Fruit fly (Drosophila melanogaster) whole organism, embryonic: Measurements from ENCODE around the gene Zw.

Experiments used
- CG15514 ChIP-seq: fragments of 200-800 bp; sonication (Bioruptor generic); optimal IDR thresholded peaks from 3 replicates; lab custom pipeline; 2017; ENCODE audit warnings: missing biosample characterization, missing genetic modification characterization, mild to moderate bottlenecking, moderate library complexity, missing genetic modification reagents
- CG1647 ChIP-seq: fragments of 200-800 bp; sonication (Bioruptor generic); optimal IDR thresholded peaks from 3 replicates; lab custom pipeline; 2016; ENCODE audit warnings: missing biosample characterization, missing genetic modification characterization
- CG30431 ChIP-seq: fragments of 200-800 bp; sonication (Bioruptor generic); optimal IDR thresholded peaks from 2 replicates; lab custom pipeline; 2017; ENCODE audit warnings: missing biosample characterization, missing genetic modification characterization
- CG3995 ChIP-seq: fragments of 200-800 bp; sonication (Bioruptor generic); optimal IDR thresholded peaks from 3 replicates; lab custom pipeline; 2016; ENCODE audit warnings: missing biosample characterization, missing genetic modification characterization
- CG4424 ChIP-seq: fragments of 200-800 bp; sonication (Bioruptor generic); optimal IDR thresholded peaks from 3 replicates; lab custom pipeline; 2016; ENCODE audit warnings: missing biosample characterization, missing genetic modification characterization
- cato ChIP-seq: fragments of 200-800 bp; sonication (Bioruptor generic); optimal IDR thresholded peaks from 2 replicates; lab custom pipeline; 2016; ENCODE audit warnings: missing biosample characterization, missing genetic modification characterization, borderline replicate concordance
- ems ChIP-seq: fragments of 200-800 bp; sonication (Bioruptor generic); optimal IDR thresholded peaks from 3 replicates; lab custom pipeline; 2016; ENCODE audit warnings: missing biosample characterization, missing genetic modification characterization
- esg ChIP-seq: fragments of 200-800 bp; sonication (Bioruptor generic); conservative IDR thresholded peaks from 2 replicates; pipeline ENCODE4 v1.3.6; 2022; ENCODE audit warnings: missing biosample characterization, missing genetic modification characterization
- luna ChIP-seq: fragments of 200-800 bp; sonication (Bioruptor generic); optimal IDR thresholded peaks from 2 replicates; lab custom pipeline; 2016; ENCODE audit warnings: missing biosample characterization, missing genetic modification characterization
- nom ChIP-seq: fragments of 200-800 bp; sonication (Bioruptor generic); optimal IDR thresholded peaks from 2 replicates; lab custom pipeline; 2017; ENCODE audit warnings: missing biosample characterization, missing genetic modification characterization, mild to moderate bottlenecking, moderate library complexity, missing genetic modification reagents
- tna ChIP-seq: fragments of 200-800 bp; sonication (Bioruptor generic); IDR thresholded peaks from 2 replicates; pipeline ENCODE4 v1.3.6; 2022; ENCODE audit warnings: missing biosample characterization, missing genetic modification characterization; ENCODE audit not compliant: partially characterized antibody
- usp ChIP-seq: fragments of >200 bp; optimal IDR thresholded peaks from 2 replicates; lab custom pipeline; 2017; ENCODE audit warnings: missing biosample characterization, missing genetic modification characterization

DNA sequence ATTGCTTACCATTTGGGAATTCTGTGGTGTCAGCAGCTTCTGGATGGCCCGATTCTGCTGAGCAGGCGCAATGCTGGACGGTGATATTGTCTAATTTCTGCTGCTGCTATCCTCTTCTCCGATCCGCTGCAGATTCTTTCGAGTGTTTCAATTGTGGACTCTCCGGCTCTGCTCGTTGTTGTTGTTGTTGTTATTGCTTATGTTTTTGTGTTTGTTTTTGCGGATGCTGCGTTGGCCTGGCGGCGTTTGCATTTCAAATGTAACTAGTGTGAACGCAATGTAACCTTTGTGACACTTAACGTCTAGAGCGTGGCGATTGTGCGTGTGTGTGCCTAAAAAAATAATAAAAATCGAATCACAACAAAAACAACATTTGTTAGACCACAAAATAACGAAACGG lies 44.9 kb downstream of the Zw start:
- TF ChIP-seq esg, result no peak
- TF ChIP-seq luna, result no peak
- TF ChIP-seq CG1647 (GFP tag; lab: Kevin White, UChicago), result no peak
- TF ChIP-seq CG4424, result no peak
- TF ChIP-seq tna (GFP tag; lab: Robert Waterston, UW), result no peak
- TF ChIP-seq cato (GFP tag; lab: Kevin White, UChicago), result no peak
- no peak for TF ChIP-seq usp (GFP tag; lab: Kevin White, UChicago)
- TF ChIP-seq CG3995 (GFP tag; lab: Kevin White, UChicago), result no peak
- no peak for TF ChIP-seq ems (GFP tag; lab: Kevin White, UChicago)
- TF ChIP-seq CG30431 (GFP tag; lab: Kevin White, UChicago), result no peak
- no peak for TF ChIP-seq CG15514 (GFP tag; lab: Kevin White, UChicago)
- TF ChIP-seq nom, result no peak
